Fruit fly (Drosophila melanogaster): ENCODE data around the gene CG4872.

- TF ChIP-seq usp (GFP tag; optimal IDR thresholded peaks at IDR 0.05) (no peak), chinmo (GFP tag; IDR thresholded peaks at IDR 0.05; ENCODE audit: partially characterized antibody) (no peak), CG12942 (GFP tag; optimal IDR thresholded peaks at IDR 0.05) (no peak), CG2875 (GFP tag; optimal IDR thresholded peaks at IDR 0.05) (no peak), CG11085 (GFP tag; IDR thresholded peaks at IDR 0.05) (no peak), Chrac-16 (GFP tag; optimal IDR thresholded peaks at IDR 0.05) (no peak), org-1 (GFP tag; optimal IDR thresholded peaks at IDR 0.05) (no peak), CG16813 (GFP tag; IDR thresholded peaks at IDR 0.05; ENCODE audit: partially characterized antibody) (no peak), H2.0 (GFP tag; IDR thresholded peaks at IDR 0.05) (no peak)
Observed at dm6 chrX:16890599-16890998, 9.5 kb downstream of the CG4872 start.
